Fruit fly (Drosophila melanogaster): ENCODE measurements around the gene Naa60.

Gene Naa60

dm6 chr3L:9694867-9695236 lies 31.8 kb upstream of the Naa60 start (continued):
- no peak for TF ChIP-seq schlank (tag; optimal IDR thresholded peaks at IDR 0.05)
- TF ChIP-seq Atf6 (GFP tag; IDR thresholded peaks at IDR 0.05) = no peak
- TF ChIP-seq CG1602 (GFP tag; optimal IDR thresholded peaks at IDR 0.05) = no peak
- no peak for TF ChIP-seq CG10959 (GFP tag; IDR thresholded peaks at IDR 0.05)
- TF ChIP-seq CG4617 (GFP tag; optimal IDR thresholded peaks at IDR 0.05; ENCODE audit: borderline replicate concordance) = no peak
- TF ChIP-seq Mes4 (GFP tag; optimal IDR thresholded peaks at IDR 0.05) = no peak

- TF ChIP-seq zfh1 (GFP tag; IDR thresholded peaks at IDR 0.05) = 0 out of 3 replicates have a peak, but pooled peaks have one; percentile 5
- TF ChIP-seq ewg (GFP tag; optimal IDR thresholded peaks at IDR 0.05) = peak; percentile 29
- peak; percentile 73 for TF ChIP-seq CG3163 (GFP tag; optimal IDR thresholded peaks at IDR 0.05)
- peak; percentile 66; the same call in 3 of the 4 replicates for TF ChIP-seq chinmo (GFP tag; IDR thresholded peaks at IDR 0.05; ENCODE audit: partially characterized antibody)
- peak; percentile 38 for TF ChIP-seq CG13287 (GFP tag; IDR thresholded peaks at IDR 0.05; ENCODE audit: partially characterized antibody)
- TF ChIP-seq CG7372 (GFP tag; IDR thresholded peaks at IDR 0.05) = peak; percentile 77
- no peak for TF ChIP-seq CG4820 (GFP tag; optimal IDR thresholded peaks at IDR 0.05)
- TF ChIP-seq grn (GFP tag; optimal IDR thresholded peaks at IDR 0.05) = no peak
- TF ChIP-seq sim (GFP tag; IDR thresholded peaks at IDR 0.05) = no peak
- 0 out of 2 replicates have a peak, but pooled peaks have one; percentile 17 for TF ChIP-seq seq (GFP tag; IDR thresholded peaks at IDR 0.05)
- TF ChIP-seq CG12769 (tag; optimal IDR thresholded peaks at IDR 0.05) = peak; percentile 8
- TF ChIP-seq yki (optimal IDR thresholded peaks at IDR 0.05) = peak; percentile 28
- TF ChIP-seq sr (GFP tag; IDR thresholded peaks at IDR 0.05) = 0 out of 3 replicates have a peak, but pooled peaks have one; percentile 38
- no peak for TF ChIP-seq Aef1 (GFP tag; IDR thresholded peaks at IDR 0.05)
- TF ChIP-seq row (GFP tag; IDR thresholded peaks at IDR 0.05) = no peak
- no peak for TF ChIP-seq Vsx1 (GFP tag; optimal IDR thresholded peaks at IDR 0.05)
- peak in 1 of 2 experiments; percentile 34 for TF ChIP-seq crp (GFP tag; optimal IDR thresholded peaks at IDR 0.05)
- peak; percentile 15 for TF ChIP-seq mirr (GFP tag; optimal IDR thresholded peaks at IDR 0.05)
- TF ChIP-seq Tbp (GFP tag; optimal IDR thresholded peaks at IDR 0.05) = no peak
- TF ChIP-seq her (GFP tag; optimal IDR thresholded peaks at IDR 0.05) = no peak
- TF ChIP-seq Trl (optimal IDR thresholded peaks at IDR 0.05) = peak; percentile 73 to 89
- no peak for TF ChIP-seq Trl (GFP tag; optimal IDR thresholded peaks at IDR 0.05)
- TF ChIP-seq cg (GFP tag; optimal IDR thresholded peaks at IDR 0.05) = peak; percentile 71
Observed at dm6 chr3L:9695242-9695641, 31.5 kb upstream of the Naa60 start.

- peak; percentile 41 for TF ChIP-seq unpg (GFP tag; optimal IDR thresholded peaks at IDR 0.05)
- no peak for TF ChIP-seq D19B (GFP tag; optimal IDR thresholded peaks at IDR 0.05)
- no peak for TF ChIP-seq CG13894 (tag; optimal IDR thresholded peaks at IDR 0.05)
- no peak for TF ChIP-seq C15 (GFP tag; IDR thresholded peaks at IDR 0.05)
- no peak for TF ChIP-seq schlank (tag; optimal IDR thresholded peaks at IDR 0.05)
- TF ChIP-seq tup (GFP tag; optimal IDR thresholded peaks at IDR 0.05) = no peak
- no peak for TF ChIP-seq CG8290 (GFP tag; optimal IDR thresholded peaks at IDR 0.05)
- no peak for TF ChIP-seq CG8290 (tag; optimal IDR thresholded peaks at IDR 0.05)
- peak; percentile 13 for TF ChIP-seq CG10267 (tag; optimal IDR thresholded peaks at IDR 0.05)
- TF ChIP-seq insv (GFP tag; optimal IDR thresholded peaks at IDR 0.05) = no peak
- TF ChIP-seq Rx (GFP tag; IDR thresholded peaks at IDR 0.05) = no peak
- no peak for TF ChIP-seq CG3065 (GFP tag; optimal IDR thresholded peaks at IDR 0.05)
- peak; percentile 4 for TF ChIP-seq az2 (GFP tag; optimal IDR thresholded peaks at IDR 0.05)
- no peak for TF ChIP-seq CG5180 (GFP tag; optimal IDR thresholded peaks at IDR 0.05)
- TF ChIP-seq ro (GFP tag; IDR thresholded peaks at IDR 0.05) = no peak
- TF ChIP-seq Dp (GFP tag; optimal IDR thresholded peaks at IDR 0.05) = no peak
- no peak for TF ChIP-seq CG30020 (tag; optimal IDR thresholded peaks at IDR 0.05)
- peak; percentile 14 for TF ChIP-seq fd3F (GFP tag; optimal IDR thresholded peaks at IDR 0.05)
- no peak for TF ChIP-seq ab (GFP tag; optimal IDR thresholded peaks at IDR 0.05)
- TF ChIP-seq Hr39 (optimal IDR thresholded peaks at IDR 0.05) = no peak
- no peak for TF ChIP-seq nom (GFP tag; optimal IDR thresholded peaks at IDR 0.05)
- TF ChIP-seq run (tag; optimal IDR thresholded peaks at IDR 0.05) = no peak
- no peak for TF ChIP-seq CG34422 (GFP tag; IDR thresholded peaks at IDR 0.05)
- peak; percentile 34 for TF ChIP-seq CG12659 (GFP tag; optimal IDR thresholded peaks at IDR 0.05)
Observed at dm6 chr3L:9695647-9696046, 31.0 kb upstream of the Naa60 start.
